Fruit fly (Drosophila melanogaster) whole organism, embryonic: Measurements from ENCODE around the gene CG13631.
A peak's percentile ranks its signal among the peaks of the same experiment; 100 is the strongest.

ENCODE experiments used
- Antp ChIP-seq: fragments of 200-800 bp; sonication (Bioruptor generic); optimal IDR thresholded peaks from 3 replicates; lab custom pipeline; 2016; ENCODE audit warnings: missing biosample characterization, missing genetic modification characterization
- Blimp-1 ChIP-seq: fragments of 200-800 bp; sonication (Bioruptor generic); optimal IDR thresholded peaks from 3 replicates; lab custom pipeline; 2018; ENCODE audit warnings: missing biosample characterization, missing genetic modification characterization, mild to moderate bottlenecking, moderate library complexity, missing genetic modification reagents
- CG1024 ChIP-seq: fragments of 200-800 bp; sonication (Bioruptor generic); IDR thresholded peaks from 2 replicates; pipeline ENCODE4 v1.3.6; 2022; ENCODE audit warnings: missing biosample characterization, missing genetic modification characterization
- CG11456 ChIP-seq: fragments of 200-800 bp; sonication (Bioruptor generic); IDR thresholded peaks from 3 replicates; pipeline ENCODE4 v1.3.6; 2022; ENCODE audit warnings: missing biosample characterization, missing genetic modification characterization
- CG11695 ChIP-seq: fragments of 200-800 bp; sonication (Bioruptor generic); IDR thresholded peaks from 3 replicates; pipeline ENCODE4 v1.3.6; 2022; ENCODE audit warnings: missing biosample characterization, missing genetic modification characterization
- CG13287 ChIP-seq: fragments of 200-800 bp; sonication (Bioruptor generic); IDR thresholded peaks from 2 replicates; pipeline ENCODE4 v1.3.6; 2022; ENCODE audit warnings: missing biosample characterization, missing genetic modification characterization; ENCODE audit not compliant: partially characterized antibody
- CG14965 ChIP-seq: fragments of 200-800 bp; sonication (Bioruptor generic); optimal IDR thresholded peaks from 2 replicates; lab custom pipeline; 2016; ENCODE audit warnings: missing biosample characterization, missing genetic modification characterization, borderline replicate concordance
- CG15011 ChIP-seq: fragments of 200-800 bp; sonication (Bioruptor generic); optimal IDR thresholded peaks from 3 replicates; lab custom pipeline; 2018; ENCODE audit warnings: missing biosample characterization, mild to moderate bottlenecking, missing genetic modification characterization
- CG15269 ChIP-seq: fragments of 200-800 bp; sonication (Bioruptor generic); optimal IDR thresholded peaks from 2 replicates; lab custom pipeline; 2018; ENCODE audit warnings: missing biosample characterization, mild to moderate bottlenecking, missing genetic modification characterization, moderate library complexity
- CG1529 ChIP-seq: fragments of 200-800 bp; sonication (Bioruptor generic); optimal IDR thresholded peaks from 3 replicates; lab custom pipeline; 2018; ENCODE audit warnings: missing biosample characterization, missing genetic modification characterization
- CG15514 ChIP-seq: fragments of 200-800 bp; sonication (Bioruptor generic); optimal IDR thresholded peaks from 3 replicates; lab custom pipeline; 2017; ENCODE audit warnings: missing biosample characterization, missing genetic modification characterization, mild to moderate bottlenecking, moderate library complexity, missing genetic modification reagents
- CG17802 ChIP-seq: fragments of 200-800 bp; sonication (Bioruptor generic); optimal IDR thresholded peaks from 2 replicates; lab custom pipeline; 2018; ENCODE audit warnings: missing biosample characterization, mild to moderate bottlenecking, missing genetic modification characterization, moderate library complexity
- CG1832 ChIP-seq: fragments of 200-800 bp; sonication (Bioruptor generic); optimal IDR thresholded peaks from 2 replicates; lab custom pipeline; 2017; ENCODE audit warnings: missing biosample characterization, mild to moderate bottlenecking, missing genetic modification characterization, inconsistent platforms
- CG18476 ChIP-seq: fragments of 200-800 bp; sonication (Bioruptor generic); optimal IDR thresholded peaks from 2 replicates; lab custom pipeline; 2016; ENCODE audit warnings: missing biosample characterization, mild to moderate bottlenecking, missing genetic modification characterization
- CG3163 ChIP-seq: fragments of 200-800 bp; sonication (Bioruptor generic); optimal IDR thresholded peaks from 3 replicates; lab custom pipeline; 2016; ENCODE audit warnings: missing biosample characterization, missing genetic modification characterization
- CG3838 ChIP-seq: fragments of 200-800 bp; sonication (Bioruptor generic); optimal IDR thresholded peaks from 3 replicates; lab custom pipeline; 2016; ENCODE audit warnings: missing biosample characterization, missing genetic modification characterization
- CG4360 ChIP-seq: fragments of 200-800 bp; sonication (Bioruptor generic); IDR thresholded peaks from 2 replicates; pipeline ENCODE4 v1.3.6; 2022; ENCODE audit warnings: missing biosample characterization, missing genetic modification characterization
- CG4424 ChIP-seq: fragments of 200-800 bp; sonication (Bioruptor generic); optimal IDR thresholded peaks from 3 replicates; lab custom pipeline; 2016; ENCODE audit warnings: missing biosample characterization, missing genetic modification characterization
- CG4617 ChIP-seq: fragments of 200-800 bp; sonication (Bioruptor generic); optimal IDR thresholded peaks from 3 replicates; lab custom pipeline; 2016; ENCODE audit warnings: missing biosample characterization, missing genetic modification characterization, borderline replicate concordance
- CG6654 ChIP-seq: fragments of 200-800 bp; sonication (Bioruptor generic); optimal IDR thresholded peaks from 2 replicates; lab custom pipeline; 2017; ENCODE audit warnings: missing biosample characterization, mild to moderate bottlenecking, missing genetic modification characterization
- CG9727 ChIP-seq: fragments of 200-800 bp; sonication (Bioruptor generic); optimal IDR thresholded peaks from 3 replicates; lab custom pipeline; 2017; ENCODE audit warnings: missing biosample characterization, mild to moderate bottlenecking, missing genetic modification characterization
- CG9797 ChIP-seq: fragments of 200-800 bp; sonication (Bioruptor generic); optimal IDR thresholded peaks from 3 replicates; lab custom pipeline; 2018; ENCODE audit warnings: missing biosample characterization, mild to moderate bottlenecking, missing genetic modification characterization
- Chrac-16 ChIP-seq: fragments of 200-800 bp; sonication (Bioruptor generic); optimal IDR thresholded peaks from 3 replicates; lab custom pipeline; 2016; ENCODE audit warnings: missing biosample characterization, missing genetic modification characterization
- CoRest ChIP-seq: fragments of 200-800 bp; sonication (Bioruptor generic); optimal IDR thresholded peaks from 3 replicates; lab custom pipeline; 2018; ENCODE audit warnings: missing biosample characterization, mild to moderate bottlenecking, missing genetic modification characterization, moderate library complexity
- D19B ChIP-seq: fragments of 200-800 bp; sonication (Bioruptor generic); optimal IDR thresholded peaks from 2 replicates; lab custom pipeline; 2017; ENCODE audit warnings: missing biosample characterization, mild to moderate bottlenecking, missing genetic modification characterization
- Eip74EF ChIP-seq, 2 experiments: fragments of 200-800 bp in 1 of 2; fragments of >200 bp in 1 of 2; sonication (Bioruptor generic) in 1 of 2; optimal IDR thresholded peaks; 2 replicates each; lab custom pipeline; 2017 to 2019; ENCODE audit warnings: missing biosample characterization in 2 of 2, missing genetic modification characterization in 2 of 2, mild to moderate bottlenecking in 1 of 2, moderate library complexity in 1 of 2
- Gug ChIP-seq: fragments of 200-800 bp; sonication (Bioruptor generic); IDR thresholded peaks from 4 replicates; pipeline ENCODE4 v1.3.6; 2022; ENCODE audit warnings: missing biosample characterization, missing genetic modification characterization
- Lhr ChIP-seq: fragments of 200-800 bp; sonication (Bioruptor generic); optimal IDR thresholded peaks from 3 replicates; lab custom pipeline; 2017; ENCODE audit warnings: mild to moderate bottlenecking, missing biosample characterization, missing genetic modification reagents, missing genetic modification characterization
- Neu2 ChIP-seq: fragments of 200-800 bp; sonication (Bioruptor generic); optimal IDR thresholded peaks from 3 replicates; lab custom pipeline; 2016; ENCODE audit warnings: missing biosample characterization, missing genetic modification characterization, borderline replicate concordance
- Scr ChIP-seq: fragments of 200-800 bp; sonication (Bioruptor generic); IDR thresholded peaks from 2 replicates; pipeline ENCODE4 v1.3.6; 2022; ENCODE audit warnings: missing biosample characterization, missing genetic modification characterization; ENCODE audit not compliant: partially characterized antibody
- Tbp ChIP-seq: fragments of >200 bp; optimal IDR thresholded peaks from 2 replicates; lab custom pipeline; 2018; ENCODE audit warnings: missing biosample characterization, missing genetic modification characterization
- az2 ChIP-seq: fragments of 200-800 bp; sonication (Bioruptor generic); optimal IDR thresholded peaks from 3 replicates; lab custom pipeline; 2016; ENCODE audit warnings: missing biosample characterization, missing genetic modification characterization
- crol ChIP-seq: fragments of 200-800 bp; sonication (Bioruptor generic); IDR thresholded peaks from 2 replicates; pipeline ENCODE4 v1.3.6; 2022; ENCODE audit warnings: missing biosample characterization, missing genetic modification characterization
- dmrt99B ChIP-seq: fragments of 200-800 bp; sonication (Bioruptor generic); optimal IDR thresholded peaks from 2 replicates; lab custom pipeline; 2018; ENCODE audit warnings: missing biosample characterization, mild to moderate bottlenecking, missing genetic modification characterization, moderate library complexity
- dpn ChIP-seq, 2 experiments: fragments of 200-800 bp; sonication (Bioruptor generic); optimal IDR thresholded peaks; 3 replicates each; lab custom pipeline; 2016; ENCODE audit warnings: missing biosample characterization in 2 of 2, missing genetic modification characterization in 2 of 2
- ewg ChIP-seq: fragments of 200-800 bp; sonication (Bioruptor generic); optimal IDR thresholded peaks from 3 replicates; lab custom pipeline; 2017; ENCODE audit warnings: mild to moderate bottlenecking, missing biosample characterization, missing genetic modification reagents, missing genetic modification characterization
- fd96Cb ChIP-seq: fragments of 200-800 bp; sonication (Bioruptor generic); optimal IDR thresholded peaks from 2 replicates; lab custom pipeline; 2018; ENCODE audit warnings: missing biosample characterization, mild to moderate bottlenecking, missing genetic modification characterization, moderate library complexity
- fru ChIP-seq: fragments of >200 bp; optimal IDR thresholded peaks from 2 replicates; lab custom pipeline; 2017
- gce ChIP-seq: fragments of 200-800 bp; sonication (Bioruptor generic); IDR thresholded peaks from 3 replicates; pipeline ENCODE4 v1.3.6; 2022; ENCODE audit warnings: missing biosample characterization, missing genetic modification characterization
- gcm ChIP-seq: fragments of 200-800 bp; sonication (Bioruptor generic); optimal IDR thresholded peaks from 2 replicates; lab custom pipeline; 2019; ENCODE audit warnings: missing biosample characterization, mild to moderate bottlenecking, missing genetic modification characterization, moderate library complexity
- gcm2 ChIP-seq: fragments of 200-800 bp; sonication (Bioruptor generic); optimal IDR thresholded peaks from 2 replicates; lab custom pipeline; 2016; ENCODE audit warnings: missing biosample characterization, missing genetic modification characterization
- gsb ChIP-seq: fragments of 200-800 bp; sonication (Bioruptor generic); IDR thresholded peaks from 2 replicates; pipeline ENCODE4 v1.3.6; 2022; ENCODE audit warnings: missing biosample characterization, missing genetic modification characterization
- kni ChIP-seq: fragments of 200-800 bp; sonication (Bioruptor generic); optimal IDR thresholded peaks from 3 replicates; lab custom pipeline; 2017; ENCODE audit warnings: mild to moderate bottlenecking, missing biosample characterization, missing genetic modification reagents, missing genetic modification characterization
- mirr ChIP-seq: fragments of 200-800 bp; sonication (Bioruptor generic); optimal IDR thresholded peaks from 3 replicates; lab custom pipeline; 2018; ENCODE audit warnings: missing biosample characterization, mild to moderate bottlenecking, missing genetic modification characterization
- odd ChIP-seq: fragments of 200-800 bp; sonication (Bioruptor generic); optimal IDR thresholded peaks from 2 replicates; lab custom pipeline; 2017; ENCODE audit warnings: missing biosample characterization, mild to moderate bottlenecking, missing genetic modification characterization
- peb ChIP-seq: fragments of 200-800 bp; sonication (Bioruptor generic); IDR thresholded peaks from 2 replicates; pipeline ENCODE4 v1.3.6; 2022; ENCODE audit warnings: missing biosample characterization, missing genetic modification characterization
- pho ChIP-seq: fragments of 200-800 bp; sonication (Bioruptor generic); optimal IDR thresholded peaks from 2 replicates; lab custom pipeline; 2016; ENCODE audit warnings: missing biosample characterization, missing genetic modification characterization
- sim ChIP-seq: fragments of 200-800 bp; sonication (Bioruptor generic); IDR thresholded peaks from 2 replicates; pipeline ENCODE4 v1.3.6; 2022; ENCODE audit warnings: missing biosample characterization, missing genetic modification characterization
- unc-4 ChIP-seq: fragments of 200-800 bp; sonication (Bioruptor generic); IDR thresholded peaks from 2 replicates; pipeline ENCODE4 v1.3.6; 2022; ENCODE audit warnings: missing biosample characterization, missing genetic modification characterization; ENCODE audit not compliant: partially characterized antibody

CG13631 gene

dm6 chr3R:24816993-24817854 is 48.1 kb downstream of the CG13631 start, which contains the start of the genes CG5808 and Saf-B (continued):
- TF ChIP-seq az2 (GFP tag; lab: Kevin White, UChicago) (peak; percentile 33), Tbp (no peak), CG11695 (GFP tag; lab: Robert Waterston, UW) (0 out of 3 replicates have a peak, but pooled peaks have one; percentile 28), D19B (GFP tag; lab: Kevin White, UChicago) (no peak), CoRest (tag; lab: Kevin White, UChicago) (peak; percentile 65), mirr (GFP tag; lab: Kevin White, UChicago) (no peak), CG4360 (GFP tag; lab: Robert Waterston, UW) (no peak), CG3838 (GFP tag; lab: Kevin White, UChicago) (no peak), dpn (GFP tag; optimal IDR thresholded peaks at IDR 0.05; lab: Kevin White, UChicago) (peak in 1 of 2 experiments; percentile 32), sim (GFP tag; lab: Robert Waterston, UW) (no peak), CG1024 (GFP tag; lab: Robert Waterston, UW) (no peak), CG4424 (GFP tag; lab: Kevin White, UChicago) (peak; percentile 58), pho (GFP tag; lab: Kevin White, UChicago) (peak; percentile 7), gcm (GFP tag; lab: Kevin White, UChicago) (no peak), CG1832 (GFP tag; lab: Kevin White, UChicago) (no peak), dmrt99B (no peak), Blimp-1 (GFP tag; lab: Kevin White, UChicago) (no peak), CG17802 (tag; lab: Kevin White, UChicago) (peak; percentile 2), Neu2 (GFP tag; lab: Kevin White, UChicago) (no peak), peb (GFP tag; lab: Robert Waterston, UW) (no peak), crol (GFP tag; lab: Robert Waterston, UW) (no peak), CG11456 (GFP tag; lab: Robert Waterston, UW) (no peak), fru (lab: Kevin White, UChicago) (no peak), CG6654 (GFP tag; lab: Kevin White, UChicago) (no peak), CG1529 (GFP tag; lab: Kevin White, UChicago) (no peak), CG18476 (GFP tag; lab: Kevin White, UChicago) (peak; percentile 59), gcm2 (no peak), CG9727 (GFP tag; lab: Kevin White, UChicago) (peak; percentile 76), Lhr (GFP tag; lab: Kevin White, UChicago) (peak; percentile 59), gce (GFP tag; lab: Robert Waterston, UW) (no peak), CG3163 (no peak), CG15011 (GFP tag; lab: Kevin White, UChicago) (no peak), fd96Cb (peak; percentile 38), kni (GFP tag; lab: Kevin White, UChicago) (no peak), Antp (GFP tag; lab: Kevin White, UChicago) (no peak), CG4617 (GFP tag; lab: Kevin White, UChicago) (peak; percentile 39), gsb (GFP tag; lab: Robert Waterston, UW) (no peak), ewg (GFP tag; lab: Kevin White, UChicago) (peak; percentile 31), Scr (GFP tag; lab: Robert Waterston, UW) (peak; percentile 86), CG13287 (peak; percentile 76), unc-4 (GFP tag; lab: Robert Waterston, UW) (peak; percentile 77), CG9797 (GFP tag; lab: Kevin White, UChicago) (no peak), CG15514 (GFP tag; lab: Kevin White, UChicago) (peak; percentile 41), Eip74EF (GFP tag; optimal IDR thresholded peaks at IDR 0.05; lab: Kevin White, UChicago) (no peak), Gug (GFP tag; lab: Robert Waterston, UW) (no peak), CG14965 (GFP tag; lab: Kevin White, UChicago) (no peak), Chrac-16 (GFP tag; lab: Kevin White, UChicago) (peak; percentile 4), CG15269 (tag; lab: Kevin White, UChicago) (no peak), odd (GFP tag; lab: Kevin White, UChicago) (no peak)
